Fruit fly (Drosophila melanogaster) whole organism, embryonic: ENCODE results near the gene xmas.

Experiments used
- Ada2b ChIP-seq: fragments of 200-800 bp; sonication (Bioruptor generic); IDR thresholded peaks from 2 replicates; pipeline ENCODE4 v1.3.6; 2022; ENCODE audit warnings: missing biosample characterization, missing genetic modification characterization
- Aef1 ChIP-seq: fragments of 200-800 bp; sonication (Bioruptor generic); IDR thresholded peaks from 3 replicates; pipeline ENCODE4 v1.3.6; 2022; ENCODE audit warnings: missing biosample characterization, missing genetic modification characterization
- Antp ChIP-seq: fragments of 200-800 bp; sonication (Bioruptor generic); optimal IDR thresholded peaks from 3 replicates; lab custom pipeline; 2016; ENCODE audit warnings: missing biosample characterization, missing genetic modification characterization
- Asciz ChIP-seq: fragments of 200-800 bp; sonication (Bioruptor generic); optimal IDR thresholded peaks from 2 replicates; lab custom pipeline; 2017; ENCODE audit warnings: missing biosample characterization, mild to moderate bottlenecking, missing genetic modification characterization, missing genetic modification reagents
- Bteb2 ChIP-seq: fragments of 200-800 bp; sonication (Bioruptor generic); optimal IDR thresholded peaks from 2 replicates; lab custom pipeline; 2016; ENCODE audit warnings: missing biosample characterization, missing genetic modification characterization
- CG10147 ChIP-seq: fragments of 200-800 bp; sonication (Bioruptor generic); optimal IDR thresholded peaks from 2 replicates; lab custom pipeline; 2019; ENCODE audit warnings: missing biosample characterization, mild to moderate bottlenecking, missing genetic modification characterization, moderate library complexity
- CG10654 ChIP-seq: fragments of 200-800 bp; sonication (Bioruptor generic); optimal IDR thresholded peaks from 2 replicates; lab custom pipeline; 2016; ENCODE audit warnings: missing biosample characterization, missing genetic modification characterization
- CG11085 ChIP-seq: fragments of 200-800 bp; sonication (Bioruptor generic); IDR thresholded peaks from 2 replicates; pipeline ENCODE4 v1.3.6; 2022; ENCODE audit warnings: missing biosample characterization, missing genetic modification characterization
- CG11398 ChIP-seq: fragments of 200-800 bp; sonication (Bioruptor generic); optimal IDR thresholded peaks from 2 replicates; lab custom pipeline; 2016; ENCODE audit warnings: missing biosample characterization, missing genetic modification characterization
- CG13424 ChIP-seq: fragments of 200-800 bp; sonication (Bioruptor generic); optimal IDR thresholded peaks from 2 replicates; lab custom pipeline; 2019; ENCODE audit warnings: missing biosample characterization, mild to moderate bottlenecking, missing genetic modification characterization, moderate library complexity
- CG16815 ChIP-seq: fragments of 200-800 bp; sonication (Bioruptor generic); optimal IDR thresholded peaks from 3 replicates; lab custom pipeline; 2017; ENCODE audit warnings: missing biosample characterization, mild to moderate bottlenecking, missing genetic modification characterization
- CG2116 ChIP-seq: fragments of 200-800 bp; sonication (Bioruptor generic); optimal IDR thresholded peaks from 3 replicates; lab custom pipeline; 2018; ENCODE audit warnings: missing biosample characterization, mild to moderate bottlenecking, missing genetic modification characterization
- CG6175 ChIP-seq: fragments of 200-800 bp; sonication (Bioruptor generic); IDR thresholded peaks from 3 replicates; pipeline ENCODE4 v1.3.6; 2022; ENCODE audit warnings: missing biosample characterization, missing genetic modification characterization
- CG6272 ChIP-seq: fragments of 200-800 bp; sonication (Bioruptor generic); IDR thresholded peaks from 2 replicates; pipeline ENCODE4 v1.3.6; 2022; ENCODE audit warnings: missing biosample characterization, missing genetic modification characterization
- CG8388 ChIP-seq: fragments of 200-800 bp; sonication (Bioruptor generic); optimal IDR thresholded peaks from 2 replicates; lab custom pipeline; 2019; ENCODE audit warnings: missing biosample characterization, mild to moderate bottlenecking, missing genetic modification characterization, moderate library complexity
- CG9437 ChIP-seq: fragments of 200-800 bp; sonication (Bioruptor generic); optimal IDR thresholded peaks from 2 replicates; lab custom pipeline; 2018; ENCODE audit warnings: missing biosample characterization, mild to moderate bottlenecking, missing genetic modification characterization
- D19B ChIP-seq: fragments of 200-800 bp; sonication (Bioruptor generic); optimal IDR thresholded peaks from 2 replicates; lab custom pipeline; 2017; ENCODE audit warnings: missing biosample characterization, mild to moderate bottlenecking, missing genetic modification characterization
- Doc2 ChIP-seq: fragments of 200-800 bp; sonication (Bioruptor generic); IDR thresholded peaks from 2 replicates; pipeline ENCODE4 v1.3.6; 2022; ENCODE audit warnings: missing biosample characterization, missing genetic modification characterization
- Fer2 ChIP-seq: fragments of 200-800 bp; sonication (Bioruptor generic); optimal IDR thresholded peaks from 2 replicates; lab custom pipeline; 2018; ENCODE audit warnings: missing biosample characterization, mild to moderate bottlenecking, missing genetic modification characterization, moderate library complexity
- HHEX ChIP-seq: fragments of 200-800 bp; sonication (Bioruptor generic); optimal IDR thresholded peaks from 3 replicates; lab custom pipeline; 2017; ENCODE audit warnings: missing biosample characterization, mild to moderate bottlenecking, missing genetic modification characterization, missing genetic modification reagents
- HLHmδ ChIP-seq: fragments of 200-800 bp; sonication (Bioruptor generic); optimal IDR thresholded peaks from 2 replicates; lab custom pipeline; 2018; ENCODE audit warnings: missing biosample characterization, mild to moderate bottlenecking, missing genetic modification characterization, moderate library complexity
- Mad ChIP-seq: fragments of 200-800 bp; sonication (Bioruptor generic); optimal IDR thresholded peaks from 2 replicates; lab custom pipeline; 2016; ENCODE audit warnings: missing biosample characterization, missing genetic modification characterization
- Med ChIP-seq: fragments of 200-800 bp; sonication (Bioruptor generic); peaks from one replicate; lab custom pipeline; 2016; ENCODE audit warnings: missing biosample characterization, missing genetic modification characterization, mild to moderate bottlenecking, inconsistent platforms, moderate library complexity
- NfI ChIP-seq: fragments of 200-800 bp; sonication (Bioruptor generic); optimal IDR thresholded peaks from 3 replicates; lab custom pipeline; 2018; ENCODE audit warnings: missing biosample characterization, mild to moderate bottlenecking, missing genetic modification characterization, moderate library complexity
- Optix ChIP-seq: fragments of 200-800 bp; sonication (Bioruptor generic); IDR thresholded peaks from 3 replicates; pipeline ENCODE4 v1.3.6; 2022; ENCODE audit warnings: missing biosample characterization, missing genetic modification characterization
- Ravus ChIP-seq: fragments of 200-800 bp; sonication (Bioruptor generic); IDR thresholded peaks from 2 replicates; pipeline ENCODE4 v1.3.6; 2022; ENCODE audit warnings: missing biosample characterization, missing genetic modification characterization
- Rfx ChIP-seq: fragments of 200-800 bp; sonication (Bioruptor generic); IDR thresholded peaks from 2 replicates; pipeline ENCODE4 v1.3.6; 2022; ENCODE audit warnings: missing biosample characterization, missing genetic modification characterization
- Sox102F ChIP-seq: fragments of 200-800 bp; sonication (Bioruptor generic); optimal IDR thresholded peaks from 2 replicates; lab custom pipeline; 2018; ENCODE audit warnings: missing biosample characterization, mild to moderate bottlenecking, missing genetic modification characterization, moderate library complexity
- Taf1 ChIP-seq: fragments of 200-800 bp; sonication (Bioruptor generic); IDR thresholded peaks from 2 replicates; pipeline ENCODE4 v1.3.6; 2022; ENCODE audit warnings: missing biosample characterization, missing genetic modification characterization
- Vsx1 ChIP-seq: fragments of 200-800 bp; sonication (Bioruptor generic); optimal IDR thresholded peaks from 2 replicates; lab custom pipeline; 2017; ENCODE audit warnings: missing biosample characterization, mild to moderate bottlenecking, missing genetic modification characterization, missing genetic modification reagents
- ash1 ChIP-seq: fragments of 200-800 bp; sonication (Bioruptor generic); optimal IDR thresholded peaks from 2 replicates; lab custom pipeline; 2018; ENCODE audit warnings: missing biosample characterization, mild to moderate bottlenecking, missing genetic modification characterization
- crol ChIP-seq: fragments of 200-800 bp; sonication (Bioruptor generic); IDR thresholded peaks from 2 replicates; pipeline ENCODE4 v1.3.6; 2022; ENCODE audit warnings: missing biosample characterization, missing genetic modification characterization
- da ChIP-seq: fragments of 200-800 bp; sonication (Bioruptor generic); optimal IDR thresholded peaks from 2 replicates; lab custom pipeline; 2016; ENCODE audit warnings: missing biosample characterization, missing genetic modification characterization
- dimm ChIP-seq: fragments of 200-800 bp; sonication (Bioruptor generic); IDR thresholded peaks from 2 replicates; pipeline ENCODE4 v1.3.6; 2022; ENCODE audit warnings: missing biosample characterization, missing genetic modification characterization
- ewg ChIP-seq: fragments of 200-800 bp; sonication (Bioruptor generic); optimal IDR thresholded peaks from 3 replicates; lab custom pipeline; 2017; ENCODE audit warnings: mild to moderate bottlenecking, missing biosample characterization, missing genetic modification reagents, missing genetic modification characterization
- gcm2 ChIP-seq: fragments of 200-800 bp; sonication (Bioruptor generic); optimal IDR thresholded peaks from 2 replicates; lab custom pipeline; 2016; ENCODE audit warnings: missing biosample characterization, missing genetic modification characterization
- gsb-n ChIP-seq: fragments of 200-800 bp; sonication (Bioruptor generic); optimal IDR thresholded peaks from 3 replicates; lab custom pipeline; 2018; ENCODE audit warnings: missing biosample characterization, mild to moderate bottlenecking, missing genetic modification characterization
- ind ChIP-seq: fragments of 200-800 bp; sonication (Bioruptor generic); optimal IDR thresholded peaks from 3 replicates; lab custom pipeline; 2016; ENCODE audit warnings: missing biosample characterization, missing genetic modification characterization
- inv ChIP-seq: fragments of 200-800 bp; sonication (Bioruptor generic); IDR thresholded peaks from 2 replicates; pipeline ENCODE4 v1.3.6; 2022; ENCODE audit warnings: missing biosample characterization, missing genetic modification characterization; ENCODE audit not compliant: partially characterized antibody
- mam ChIP-seq: fragments of 200-800 bp; sonication (Bioruptor generic); optimal IDR thresholded peaks from 3 replicates; lab custom pipeline; 2016; ENCODE audit warnings: missing biosample characterization, missing genetic modification characterization
- odd ChIP-seq: fragments of 200-800 bp; sonication (Bioruptor generic); optimal IDR thresholded peaks from 2 replicates; lab custom pipeline; 2017; ENCODE audit warnings: missing biosample characterization, mild to moderate bottlenecking, missing genetic modification characterization
- pb ChIP-seq: fragments of 200-800 bp; sonication (Bioruptor generic); optimal IDR thresholded peaks from 3 replicates; lab custom pipeline; 2016; ENCODE audit warnings: missing biosample characterization, missing genetic modification characterization
- prd ChIP-seq, 3 experiments: fragments of >200 bp in 2 of 3; fragments of 200-800 bp in 1 of 3; sonication (Bioruptor generic) in 1 of 3; optimal IDR thresholded peaks in 2 of 3; IDR thresholded peaks in 1 of 3; 2 replicates in 2 of 3; 3 replicates in 1 of 3; pipeline versions ENCODE4 v1.3.6 to Lab custom; 2017 to 2022; ENCODE audit warnings: missing biosample characterization in 1 of 3, missing genetic modification characterization in 1 of 3
- ranshi ChIP-seq: fragments of 200-800 bp; sonication (Bioruptor generic); IDR thresholded peaks from 2 replicates; pipeline ENCODE4 v1.3.6; 2022; ENCODE audit warnings: missing biosample characterization, missing genetic modification characterization
- row ChIP-seq: fragments of 200-800 bp; sonication (Bioruptor generic); IDR thresholded peaks from 3 replicates; pipeline ENCODE4 v1.3.6; 2022; ENCODE audit warnings: missing biosample characterization, missing genetic modification characterization
- scrt ChIP-seq: fragments of 200-800 bp; sonication (Bioruptor generic); optimal IDR thresholded peaks from 2 replicates; lab custom pipeline; 2018; ENCODE audit warnings: missing biosample characterization, mild to moderate bottlenecking, missing genetic modification characterization, moderate library complexity
- sisA ChIP-seq: fragments of 200-800 bp; sonication (Bioruptor generic); IDR thresholded peaks from 2 replicates; pipeline ENCODE4 v1.3.6; 2022; ENCODE audit warnings: missing biosample characterization, missing genetic modification characterization
- stc ChIP-seq: fragments of 200-800 bp; sonication (Bioruptor generic); IDR thresholded peaks from 2 replicates; pipeline ENCODE4 v1.3.6; 2022; ENCODE audit warnings: missing biosample characterization, missing genetic modification characterization
- tin ChIP-seq: fragments of 200-800 bp; sonication (Bioruptor generic); optimal IDR thresholded peaks from 3 replicates; lab custom pipeline; 2016; ENCODE audit warnings: missing biosample characterization, missing genetic modification characterization
- vnd ChIP-seq: fragments of 200-800 bp; sonication (Bioruptor generic); IDR thresholded peaks from 3 replicates; pipeline ENCODE4 v1.3.6; 2022; ENCODE audit warnings: missing biosample characterization, missing genetic modification characterization; ENCODE audit not compliant: partially characterized antibody
- zfh1 ChIP-seq: fragments of 200-800 bp; sonication (Bioruptor generic); IDR thresholded peaks from 3 replicates; pipeline ENCODE4 v1.3.6; 2022; ENCODE audit warnings: missing biosample characterization, missing genetic modification characterization
- zfh2 ChIP-seq: fragments of 200-800 bp; sonication (Bioruptor generic); optimal IDR thresholded peaks from 2 replicates; lab custom pipeline; 2016; ENCODE audit warnings: missing biosample characterization, missing genetic modification characterization

The xmas gene

DNA sequence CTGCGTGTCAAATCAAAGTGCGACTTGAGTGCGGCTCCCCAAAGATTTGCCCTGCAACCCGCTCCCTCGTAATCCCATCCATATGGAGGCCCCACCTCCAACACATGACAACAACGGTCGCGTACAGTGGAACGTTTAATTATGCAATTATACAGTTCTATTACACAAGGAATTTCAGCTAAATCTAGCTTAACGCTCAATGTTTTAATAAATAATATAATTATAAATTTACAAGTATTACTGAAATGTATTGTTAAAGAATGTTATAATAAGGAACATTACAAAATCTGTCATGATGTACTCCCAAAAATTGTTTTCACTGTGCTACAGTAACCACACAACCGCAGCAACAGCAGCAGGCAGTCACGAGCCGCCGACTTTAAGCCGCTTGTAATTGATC lies 15.0 kb upstream of the xmas start (continued):
- no peak for TF ChIP-seq crol (GFP tag; lab: Robert Waterston, UW)
- TF ChIP-seq Fer2, result no peak
- no peak for TF ChIP-seq Ravus (GFP tag; lab: Robert Waterston, UW)
- no peak for TF ChIP-seq Doc2 (GFP tag; lab: Robert Waterston, UW)
- no peak for TF ChIP-seq CG11398 (GFP tag; lab: Kevin White, UChicago)
- no peak for TF ChIP-seq D19B
- no peak for TF ChIP-seq Optix (GFP tag; lab: Robert Waterston, UW)
- no peak for TF ChIP-seq mam (GFP tag; lab: Kevin White, UChicago)
- TF ChIP-seq zfh2, result no peak
- TF ChIP-seq NfI (GFP tag; lab: Kevin White, UChicago), result no peak
- TF ChIP-seq prd (optimal IDR thresholded peaks at IDR 0.05; lab: Kevin White, UChicago), result no peak
- peak; percentile 47; the same call in 1 of the 3 replicates for TF ChIP-seq prd (GFP tag; IDR thresholded peaks at IDR 0.05; lab: Robert Waterston, UW)
- no peak for TF ChIP-seq CG16815 (GFP tag; lab: Kevin White, UChicago)
- TF ChIP-seq CG6175 (GFP tag; lab: Robert Waterston, UW), result no peak
- TF ChIP-seq Med (GFP tag; lab: Kevin White, UChicago), result no peak
- no peak for TF ChIP-seq CG6272
- no peak for TF ChIP-seq ewg
- no peak for TF ChIP-seq Rfx (GFP tag; lab: Robert Waterston, UW)
- no peak for TF ChIP-seq HLHmδ (GFP tag; lab: Kevin White, UChicago)
- TF ChIP-seq sisA (GFP tag; lab: Robert Waterston, UW), result peak; percentile 50; the same call in 1 of the 2 replicates
- no peak for TF ChIP-seq ranshi (GFP tag; lab: Robert Waterston, UW)
- no peak for TF ChIP-seq odd (GFP tag; lab: Kevin White, UChicago)
- TF ChIP-seq CG9437 (GFP tag; lab: Kevin White, UChicago), result no peak
- TF ChIP-seq zfh1 (GFP tag; lab: Robert Waterston, UW), result peak; percentile 54; the same call in 1 of the 3 replicates
- peak; percentile 54; the same call in 1 of the 2 replicates for TF ChIP-seq stc (GFP tag; lab: Robert Waterston, UW)
- TF ChIP-seq pb (GFP tag; lab: Kevin White, UChicago), result no peak
- no peak for TF ChIP-seq vnd (GFP tag; lab: Robert Waterston, UW)
- peak; percentile 40 for TF ChIP-seq gsb-n (tag; lab: Kevin White, UChicago)
- no peak for TF ChIP-seq inv (GFP tag; lab: Robert Waterston, UW)
- TF ChIP-seq Antp (GFP tag; lab: Kevin White, UChicago), result no peak
- no peak for TF ChIP-seq CG11085 (GFP tag; lab: Robert Waterston, UW)
- TF ChIP-seq Bteb2 (GFP tag; lab: Kevin White, UChicago), result no peak
- no peak for TF ChIP-seq Taf1 (GFP tag; lab: Robert Waterston, UW)
- peak; percentile 39 for TF ChIP-seq CG8388
- no peak for TF ChIP-seq Vsx1
- no peak for TF ChIP-seq ash1
- no peak for TF ChIP-seq CG10147 (GFP tag; lab: Kevin White, UChicago)
- no peak for TF ChIP-seq tin (GFP tag; lab: Kevin White, UChicago)
- no peak for TF ChIP-seq Aef1
- no peak for TF ChIP-seq Mad (GFP tag; lab: Kevin White, UChicago)
- no peak for TF ChIP-seq da (GFP tag; lab: Kevin White, UChicago)
- peak; percentile 24 for TF ChIP-seq Sox102F (GFP tag; lab: Kevin White, UChicago)
- no peak for TF ChIP-seq scrt (GFP tag; lab: Kevin White, UChicago)
- no peak for TF ChIP-seq gcm2 (GFP tag; lab: Kevin White, UChicago)
- no peak for TF ChIP-seq CG10654 (GFP tag; lab: Kevin White, UChicago)
- no peak for TF ChIP-seq CG13424 (tag; lab: Kevin White, UChicago)
- no peak for TF ChIP-seq HHEX (GFP tag; lab: Kevin White, UChicago)
- TF ChIP-seq Asciz (GFP tag; lab: Kevin White, UChicago), result peak; percentile 20
- TF ChIP-seq ind (GFP tag; lab: Kevin White, UChicago), result peak; percentile 1
- peak; percentile 50; the same call in 2 of the 3 replicates for TF ChIP-seq row (GFP tag; lab: Robert Waterston, UW)
- TF ChIP-seq dimm, result no peak
- no peak for TF ChIP-seq CG2116 (GFP tag; lab: Kevin White, UChicago)
- no peak for TF ChIP-seq Ada2b
